Fruit fly (Drosophila melanogaster) whole organism, embryonic: ENCODE results near the gene CG1622.

ENCODE experiments used
- B-H1 ChIP-seq: fragments of 200-800 bp; sonication (Bioruptor generic); IDR thresholded peaks from 3 replicates; pipeline ENCODE4 v1.3.6; 2022; ENCODE audit warnings: missing biosample characterization, missing genetic modification characterization
- Bgb ChIP-seq: fragments of 200-800 bp; sonication (Bioruptor generic); IDR thresholded peaks from 2 replicates; pipeline ENCODE4 v1.3.6; 2022; ENCODE audit warnings: missing biosample characterization, missing genetic modification characterization; ENCODE audit not compliant: partially characterized antibody
- Blimp-1 ChIP-seq: fragments of 200-800 bp; sonication (Bioruptor generic); optimal IDR thresholded peaks from 3 replicates; lab custom pipeline; 2018; ENCODE audit warnings: missing biosample characterization, missing genetic modification characterization, mild to moderate bottlenecking, moderate library complexity, missing genetic modification reagents
- Bteb2 ChIP-seq: fragments of 200-800 bp; sonication (Bioruptor generic); optimal IDR thresholded peaks from 2 replicates; lab custom pipeline; 2016; ENCODE audit warnings: missing biosample characterization, missing genetic modification characterization
- CG10267 ChIP-seq: fragments of 200-800 bp; sonication (Bioruptor generic); optimal IDR thresholded peaks from 2 replicates; lab custom pipeline; 2018; ENCODE audit warnings: missing biosample characterization, mild to moderate bottlenecking, missing genetic modification characterization, moderate library complexity
- CG10959 ChIP-seq: fragments of 200-800 bp; sonication (Bioruptor generic); IDR thresholded peaks from 2 replicates; pipeline ENCODE4 v1.3.6; 2022; ENCODE audit warnings: missing biosample characterization, missing genetic modification characterization
- CG10979 ChIP-seq: fragments of 200-800 bp; sonication (Bioruptor generic); optimal IDR thresholded peaks from 2 replicates; lab custom pipeline; 2018; ENCODE audit warnings: missing biosample characterization, mild to moderate bottlenecking, missing genetic modification characterization, moderate library complexity
- CG11456 ChIP-seq: fragments of 200-800 bp; sonication (Bioruptor generic); IDR thresholded peaks from 3 replicates; pipeline ENCODE4 v1.3.6; 2022; ENCODE audit warnings: missing biosample characterization, missing genetic modification characterization
- CG11695 ChIP-seq: fragments of 200-800 bp; sonication (Bioruptor generic); IDR thresholded peaks from 3 replicates; pipeline ENCODE4 v1.3.6; 2022; ENCODE audit warnings: missing biosample characterization, missing genetic modification characterization
- CG13894 ChIP-seq: fragments of 200-800 bp; sonication (Bioruptor generic); optimal IDR thresholded peaks from 3 replicates; lab custom pipeline; 2018; ENCODE audit warnings: missing biosample characterization, mild to moderate bottlenecking, missing genetic modification characterization, moderate library complexity
- CG14014 ChIP-seq: fragments of 200-800 bp; sonication (Bioruptor generic); IDR thresholded peaks from 2 replicates; pipeline ENCODE4 v1.3.6; 2022; ENCODE audit warnings: missing biosample characterization, missing genetic modification characterization
- CG14050 ChIP-seq: fragments of 200-800 bp; sonication (Bioruptor generic); IDR thresholded peaks from 3 replicates; pipeline ENCODE4 v1.3.6; 2022; ENCODE audit warnings: missing biosample characterization, missing genetic modification characterization
- CG15696 ChIP-seq: fragments of 200-800 bp; sonication (Bioruptor generic); optimal IDR thresholded peaks from 2 replicates; lab custom pipeline; 2019; ENCODE audit warnings: missing biosample characterization, mild to moderate bottlenecking, missing genetic modification characterization, moderate library complexity
- CG1603 ChIP-seq: fragments of 200-800 bp; sonication (Bioruptor generic); optimal IDR thresholded peaks from 2 replicates; lab custom pipeline; 2019; ENCODE audit warnings: missing biosample characterization, mild to moderate bottlenecking, missing genetic modification characterization, moderate library complexity
- CG17385 ChIP-seq: fragments of 200-800 bp; sonication (Bioruptor generic); optimal IDR thresholded peaks from 3 replicates; lab custom pipeline; 2018; ENCODE audit warnings: missing biosample characterization, mild to moderate bottlenecking, missing genetic modification characterization
- CG17568 ChIP-seq: fragments of 200-800 bp; sonication (Bioruptor generic); optimal IDR thresholded peaks from 2 replicates; lab custom pipeline; 2018; ENCODE audit warnings: missing biosample characterization, mild to moderate bottlenecking, missing genetic modification characterization, moderate library complexity
- CG17829 ChIP-seq: fragments of 200-800 bp; optimal IDR thresholded peaks from 2 replicates; lab custom pipeline; 2019; ENCODE audit warnings: missing biosample characterization, mild to moderate bottlenecking, missing genetic modification characterization, moderate library complexity
- CG18599 ChIP-seq: fragments of 200-800 bp; sonication (Bioruptor generic); optimal IDR thresholded peaks from 3 replicates; lab custom pipeline; 2017; ENCODE audit warnings: missing biosample characterization, missing genetic modification characterization, mild to moderate bottlenecking, moderate library complexity, missing genetic modification reagents
- CG31365 ChIP-seq: fragments of 200-800 bp; sonication (Bioruptor generic); optimal IDR thresholded peaks from 2 replicates; lab custom pipeline; 2018; ENCODE audit warnings: missing biosample characterization, mild to moderate bottlenecking, missing genetic modification characterization
- CG34376 ChIP-seq: fragments of 200-800 bp; sonication (Bioruptor generic); optimal IDR thresholded peaks from 2 replicates; lab custom pipeline; 2018; ENCODE audit warnings: missing biosample characterization, mild to moderate bottlenecking, missing genetic modification characterization
- CG6272 ChIP-seq: fragments of 200-800 bp; sonication (Bioruptor generic); IDR thresholded peaks from 2 replicates; pipeline ENCODE4 v1.3.6; 2022; ENCODE audit warnings: missing biosample characterization, missing genetic modification characterization
- CG6791 ChIP-seq: fragments of 200-800 bp; sonication (Bioruptor generic); IDR thresholded peaks from 3 replicates; pipeline ENCODE4 v1.3.6; 2022; ENCODE audit warnings: missing biosample characterization, missing genetic modification characterization; ENCODE audit not compliant: partially characterized antibody
- CTCF ChIP-seq: fragments of 200-800 bp; sonication (Bioruptor generic); optimal IDR thresholded peaks from 2 replicates; lab custom pipeline; 2017; ENCODE audit warnings: missing biosample characterization, mild to moderate bottlenecking, missing genetic modification characterization, moderate library complexity
- Eip74EF ChIP-seq, 2 experiments: fragments of 200-800 bp in 1 of 2; fragments of >200 bp in 1 of 2; sonication (Bioruptor generic) in 1 of 2; optimal IDR thresholded peaks; 2 replicates each; lab custom pipeline; 2017 to 2019; ENCODE audit warnings: missing biosample characterization in 2 of 2, missing genetic modification characterization in 2 of 2, mild to moderate bottlenecking in 1 of 2, moderate library complexity in 1 of 2
- MBD-R2 ChIP-seq: fragments of 200-800 bp; sonication (Bioruptor generic); IDR thresholded peaks from 2 replicates; pipeline ENCODE4 v1.3.6; 2022; ENCODE audit warnings: missing biosample characterization, missing genetic modification characterization
- Med ChIP-seq: fragments of 200-800 bp; sonication (Bioruptor generic); peaks from one replicate; lab custom pipeline; 2016; ENCODE audit warnings: missing biosample characterization, missing genetic modification characterization, mild to moderate bottlenecking, inconsistent platforms, moderate library complexity
- Mrtf ChIP-seq: fragments of 200-800 bp; sonication (Bioruptor generic); IDR thresholded peaks from 3 replicates; pipeline ENCODE4 v1.3.6; 2022; ENCODE audit warnings: missing biosample characterization, missing genetic modification characterization
- Nf-YC ChIP-seq: fragments of 200-800 bp; optimal IDR thresholded peaks from 3 replicates; lab custom pipeline; 2019; ENCODE audit warnings: missing biosample characterization, mild to moderate bottlenecking, missing genetic modification characterization, moderate library complexity
- YL-1 ChIP-seq: fragments of 200-800 bp; sonication (Bioruptor generic); optimal IDR thresholded peaks from 3 replicates; lab custom pipeline; 2017; ENCODE audit warnings: missing biosample characterization, mild to moderate bottlenecking, missing genetic modification characterization
- bsh ChIP-seq, 2 experiments: fragments of 200-800 bp; sonication (Bioruptor generic); optimal IDR thresholded peaks; 2 replicates each; lab custom pipeline; 2017 to 2018; ENCODE audit warnings: mild to moderate bottlenecking in 2 of 2, missing biosample characterization in 2 of 2, missing genetic modification characterization in 2 of 2, moderate library complexity in 1 of 2
- caup ChIP-seq: fragments of 200-800 bp; sonication (Bioruptor generic); optimal IDR thresholded peaks from 3 replicates; lab custom pipeline; 2017; ENCODE audit warnings: missing biosample characterization, mild to moderate bottlenecking, missing genetic modification characterization, moderate library complexity; ENCODE audit not compliant: severe bottlenecking
- chinmo ChIP-seq: fragments of 200-800 bp; sonication (Bioruptor generic); IDR thresholded peaks from 4 replicates; pipeline ENCODE4 v1.3.6; 2022; ENCODE audit warnings: missing biosample characterization, missing genetic modification characterization; ENCODE audit not compliant: partially characterized antibody
- dimm ChIP-seq: fragments of 200-800 bp; sonication (Bioruptor generic); IDR thresholded peaks from 2 replicates; pipeline ENCODE4 v1.3.6; 2022; ENCODE audit warnings: missing biosample characterization, missing genetic modification characterization
- fd96Cb ChIP-seq: fragments of 200-800 bp; sonication (Bioruptor generic); optimal IDR thresholded peaks from 2 replicates; lab custom pipeline; 2018; ENCODE audit warnings: missing biosample characterization, mild to moderate bottlenecking, missing genetic modification characterization, moderate library complexity
- ftz-f1 ChIP-seq: fragments of 200-800 bp; sonication (Bioruptor generic); optimal IDR thresholded peaks from 2 replicates; lab custom pipeline; 2016; ENCODE audit warnings: missing biosample characterization, missing genetic modification characterization
- fu2 ChIP-seq: fragments of 200-800 bp; sonication (Bioruptor generic); optimal IDR thresholded peaks from 2 replicates; lab custom pipeline; 2016; ENCODE audit warnings: missing biosample characterization, missing genetic modification characterization
- gcm2 ChIP-seq: fragments of 200-800 bp; sonication (Bioruptor generic); optimal IDR thresholded peaks from 2 replicates; lab custom pipeline; 2016; ENCODE audit warnings: missing biosample characterization, missing genetic modification characterization
- grn ChIP-seq: fragments of 200-800 bp; sonication (Bioruptor generic); optimal IDR thresholded peaks from 3 replicates; lab custom pipeline; 2017; ENCODE audit warnings: missing biosample characterization, missing genetic modification characterization
- gsb ChIP-seq: fragments of 200-800 bp; sonication (Bioruptor generic); IDR thresholded peaks from 2 replicates; pipeline ENCODE4 v1.3.6; 2022; ENCODE audit warnings: missing biosample characterization, missing genetic modification characterization
- hb ChIP-seq: fragments of 200-800 bp; sonication (Bioruptor generic); IDR thresholded peaks from 3 replicates; pipeline ENCODE4 v1.3.6; 2022; ENCODE audit warnings: missing biosample characterization, missing genetic modification characterization; ENCODE audit not compliant: partially characterized antibody
- hkb ChIP-seq, 2 experiments: fragments of 200-800 bp in 1 of 2; fragments of >200 bp in 1 of 2; sonication (Bioruptor generic) in 1 of 2; IDR thresholded peaks in 1 of 2; optimal IDR thresholded peaks in 1 of 2; 2 replicates each; pipeline versions ENCODE4 v1.3.6 to Lab custom; 2017 to 2022; ENCODE audit warnings: missing biosample characterization in 1 of 2, missing genetic modification characterization in 1 of 2
- kni ChIP-seq: fragments of 200-800 bp; sonication (Bioruptor generic); optimal IDR thresholded peaks from 3 replicates; lab custom pipeline; 2017; ENCODE audit warnings: mild to moderate bottlenecking, missing biosample characterization, missing genetic modification reagents, missing genetic modification characterization
- knrl ChIP-seq: fragments of 200-800 bp; sonication (Bioruptor generic); IDR thresholded peaks from 3 replicates; pipeline ENCODE4 v1.3.6; 2022; ENCODE audit warnings: missing biosample characterization, missing genetic modification characterization; ENCODE audit not compliant: partially characterized antibody
- lab ChIP-seq: fragments of 200-800 bp; sonication (Bioruptor generic); optimal IDR thresholded peaks from 3 replicates; lab custom pipeline; 2017; ENCODE audit warnings: missing biosample characterization, missing genetic modification characterization, mild to moderate bottlenecking, moderate library complexity, missing genetic modification reagents
- lbe ChIP-seq: fragments of 200-800 bp; sonication (Bioruptor generic); optimal IDR thresholded peaks from 2 replicates; lab custom pipeline; 2016; ENCODE audit warnings: missing biosample characterization, mild to moderate bottlenecking, missing genetic modification characterization
- maf-S ChIP-seq: fragments of 200-800 bp; sonication (Bioruptor generic); optimal IDR thresholded peaks from 2 replicates; lab custom pipeline; 2016; ENCODE audit warnings: missing biosample characterization, missing genetic modification characterization
- mam ChIP-seq: fragments of 200-800 bp; sonication (Bioruptor generic); optimal IDR thresholded peaks from 3 replicates; lab custom pipeline; 2016; ENCODE audit warnings: missing biosample characterization, missing genetic modification characterization
- nau ChIP-seq: fragments of 200-800 bp; sonication (Bioruptor generic); optimal IDR thresholded peaks from 3 replicates; lab custom pipeline; 2017; ENCODE audit warnings: missing biosample characterization, mild to moderate bottlenecking, missing genetic modification characterization, missing genetic modification reagents
- p53 ChIP-seq: fragments of 200-800 bp; sonication (Bioruptor generic); optimal IDR thresholded peaks from 2 replicates; lab custom pipeline; 2016; ENCODE audit warnings: missing biosample characterization, missing genetic modification characterization
- vvl ChIP-seq: fragments of 200-800 bp; sonication (Bioruptor generic); IDR thresholded peaks from 2 replicates; pipeline ENCODE4 v1.3.6; 2022; ENCODE audit warnings: missing biosample characterization, missing genetic modification characterization

Gene CG1622

dm6 chrX:13254442-13254841 is 42.4 kb upstream of the CG1622 start (continued):
- TF ChIP-seq fd96Cb (tag; lab: Kevin White, UChicago) = no peak
- peak; percentile 9 for TF ChIP-seq lab (GFP tag; lab: Kevin White, UChicago)
- TF ChIP-seq p53 = no peak
- TF ChIP-seq gsb = no peak
- peak; percentile 19 for TF ChIP-seq nau (GFP tag; lab: Kevin White, UChicago)
- no peak for TF ChIP-seq CG6272 (GFP tag; lab: Robert Waterston, UW)
- no peak for TF ChIP-seq dimm (GFP tag; lab: Robert Waterston, UW)
- TF ChIP-seq mam (GFP tag; lab: Kevin White, UChicago) = no peak
- no peak for TF ChIP-seq maf-S (GFP tag; lab: Kevin White, UChicago)
- TF ChIP-seq kni = no peak
- 0 out of 3 replicates have a peak, but pooled peaks have one; percentile 30 for TF ChIP-seq CG11695 (GFP tag; lab: Robert Waterston, UW)
- no peak for TF ChIP-seq bsh (GFP tag; optimal IDR thresholded peaks at IDR 0.05; lab: Kevin White, UChicago)
- TF ChIP-seq lbe (GFP tag; lab: Kevin White, UChicago) = peak; percentile 51
- TF ChIP-seq CG6791 = no peak
- TF ChIP-seq grn (GFP tag; lab: Kevin White, UChicago) = peak; percentile 20
- no peak for TF ChIP-seq knrl (GFP tag; lab: Robert Waterston, UW)
- TF ChIP-seq CG34376 (GFP tag; lab: Kevin White, UChicago) = peak; percentile 43
- TF ChIP-seq CG13894 (tag; lab: Kevin White, UChicago) = peak; percentile 12
- TF ChIP-seq CG15696 (tag; lab: Kevin White, UChicago) = no peak
- TF ChIP-seq B-H1 (GFP tag; lab: Robert Waterston, UW) = no peak
- TF ChIP-seq Med (GFP tag; lab: Kevin White, UChicago) = peak; percentile 57
- no peak for TF ChIP-seq caup
- no peak for TF ChIP-seq hb (GFP tag; lab: Robert Waterston, UW)
- no peak for TF ChIP-seq CG10959 (GFP tag; lab: Robert Waterston, UW)
- TF ChIP-seq ftz-f1 (GFP tag; lab: Kevin White, UChicago) = no peak
- no peak for TF ChIP-seq Bgb (GFP tag; lab: Robert Waterston, UW)
- no peak for TF ChIP-seq Bteb2 (GFP tag; lab: Kevin White, UChicago)
- TF ChIP-seq fu2 (GFP tag; lab: Kevin White, UChicago) = no peak
- TF ChIP-seq CG17385 (GFP tag; lab: Kevin White, UChicago) = no peak
- no peak for TF ChIP-seq YL-1 (GFP tag; lab: Kevin White, UChicago)
- no peak for TF ChIP-seq CG14050 (GFP tag; lab: Robert Waterston, UW)
- no peak for TF ChIP-seq Mrtf

- peak; percentile 31 for TF ChIP-seq kni
- TF ChIP-seq CG18599 (GFP tag; lab: Kevin White, UChicago) = peak; percentile 36
- TF ChIP-seq CG1603 = peak; percentile 38
- peak; percentile 6 for TF ChIP-seq CG17829 (tag; lab: Kevin White, UChicago)
- no peak for TF ChIP-seq CG17568 (GFP tag; lab: Kevin White, UChicago)
- peak; percentile 80 for TF ChIP-seq chinmo (GFP tag; lab: Robert Waterston, UW)
- no peak for TF ChIP-seq hkb (optimal IDR thresholded peaks at IDR 0.05; lab: Kevin White, UChicago)
- 0 out of 2 replicates have a peak, but pooled peaks have one; percentile 11 for TF ChIP-seq hkb (GFP tag; IDR thresholded peaks at IDR 0.05; lab: Robert Waterston, UW)
- TF ChIP-seq vvl (GFP tag; lab: Robert Waterston, UW) = peak; percentile 47
- peak; percentile 27 for TF ChIP-seq Blimp-1 (GFP tag; lab: Kevin White, UChicago)
- peak; percentile 55 for TF ChIP-seq MBD-R2 (GFP tag; lab: Robert Waterston, UW)
- TF ChIP-seq gcm2 (GFP tag; lab: Kevin White, UChicago) = no peak
- peak; percentile 11 for TF ChIP-seq CG10979 (tag; lab: Kevin White, UChicago)
- TF ChIP-seq CG11456 (GFP tag; lab: Robert Waterston, UW) = no peak
- TF ChIP-seq CTCF (GFP tag; lab: Kevin White, UChicago) = peak; percentile 55
- TF ChIP-seq CG10267 (tag; lab: Kevin White, UChicago) = peak; percentile 8
- peak; percentile 17 for TF ChIP-seq Nf-YC (tag; lab: Kevin White, UChicago)
- peak in 1 of 2 experiments; percentile 83 for TF ChIP-seq Eip74EF (GFP tag; optimal IDR thresholded peaks at IDR 0.05; lab: Kevin White, UChicago)
- TF ChIP-seq CG14014 (GFP tag; lab: Robert Waterston, UW) = peak; percentile 17; the same call in 1 of the 2 replicates
- TF ChIP-seq CG31365 (tag; lab: Kevin White, UChicago) = peak; percentile 99
Measured at dm6 chrX:13256967-13257366, 39.9 kb upstream of the CG1622 start.
